Worm (Caenorhabditis elegans): ENCODE data around the gene srj-15.
A peak's percentile ranks its signal among the peaks of the same experiment; 100 is the strongest.

The srj-15 gene

DNA sequence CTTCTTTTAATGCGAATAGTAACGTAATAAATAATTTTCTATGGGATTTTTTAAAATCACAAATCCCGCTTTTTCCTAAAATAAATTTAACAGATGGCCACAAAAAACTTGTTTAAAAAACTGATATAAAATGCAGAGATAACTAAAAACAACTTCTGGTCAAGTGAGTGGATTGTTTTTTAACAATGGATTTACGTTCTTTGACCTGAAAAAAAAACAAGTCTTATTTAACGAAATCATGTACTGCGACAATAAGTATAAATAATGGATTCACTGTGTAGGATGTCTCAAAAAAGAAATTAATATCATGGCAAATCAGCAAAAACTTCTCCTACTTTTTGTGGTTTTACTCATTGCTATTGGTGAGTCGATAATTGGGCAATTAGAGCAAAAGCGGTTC lies 7.6 kb downstream of the srj-15 start, which contains the start of gene fipr-25:
Gene fipr-25, plus strand, starts transcription at position 301 of the 400 bp plus-strand sequence.
- TF ChIP-seq daf-12 (tag; optimal IDR thresholded peaks at IDR 0.05) (no peak), fos-1 (tag; optimal IDR thresholded peaks at IDR 0.05) (no peak), fkh-10 (GFP tag; optimal IDR thresholded peaks at IDR 0.05) (no peak), ceh-9 (tag; optimal IDR thresholded peaks at IDR 0.05) (no peak), nhr-76 (tag; optimal IDR thresholded peaks at IDR 0.05) (no peak), nhr-67 (tag; optimal IDR thresholded peaks at IDR 0.05) (no peak), fkh-2 (tag; optimal IDR thresholded peaks at IDR 0.05) (no peak), nhr-11 (tag; optimal IDR thresholded peaks at IDR 0.05) (no peak), eor-1 (tag; optimal IDR thresholded peaks at IDR 0.05) (no peak)

- TF ChIP-seq nfya-1 (tag; optimal IDR thresholded peaks at IDR 0.05; ENCODE audit: insufficient read depth) (peak; percentile 84), aly-2 (tag; optimal IDR thresholded peaks at IDR 0.05) (no peak)
These were observed 9.5 kb downstream of the srj-15 start for ce11 chrV:1955246-1955645.

DNA sequence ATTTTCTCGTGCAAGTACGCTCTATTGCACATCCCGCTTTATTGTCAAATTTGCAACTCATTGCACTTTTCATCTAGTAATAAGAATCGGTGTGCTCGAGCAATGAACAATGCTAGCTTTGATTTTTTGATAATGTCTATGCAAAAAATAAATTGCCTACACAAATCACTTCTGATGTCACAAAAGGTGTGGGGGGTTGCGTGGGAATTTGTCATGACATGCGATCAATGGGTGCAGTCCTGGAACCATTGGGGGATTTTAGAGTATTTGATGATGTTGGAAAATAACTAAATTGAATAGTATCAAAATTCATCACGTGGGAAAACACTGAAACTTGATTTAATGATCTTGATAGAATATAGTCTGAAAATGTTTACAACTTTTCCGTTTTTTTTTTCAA lies 18.8 kb downstream of the srj-15 start:
- no peak for TF ChIP-seq ceh-82 (tag; optimal IDR thresholded peaks at IDR 0.05)
- TF ChIP-seq unc-39 (tag; optimal IDR thresholded peaks at IDR 0.05), result no peak
- TF ChIP-seq fos-1 (tag; optimal IDR thresholded peaks at IDR 0.05), result no peak
- TF ChIP-seq pha-4 (tag; optimal IDR thresholded peaks at IDR 0.05), result no peak
- no peak for TF ChIP-seq aly-2 (tag; optimal IDR thresholded peaks at IDR 0.05)

DNA sequence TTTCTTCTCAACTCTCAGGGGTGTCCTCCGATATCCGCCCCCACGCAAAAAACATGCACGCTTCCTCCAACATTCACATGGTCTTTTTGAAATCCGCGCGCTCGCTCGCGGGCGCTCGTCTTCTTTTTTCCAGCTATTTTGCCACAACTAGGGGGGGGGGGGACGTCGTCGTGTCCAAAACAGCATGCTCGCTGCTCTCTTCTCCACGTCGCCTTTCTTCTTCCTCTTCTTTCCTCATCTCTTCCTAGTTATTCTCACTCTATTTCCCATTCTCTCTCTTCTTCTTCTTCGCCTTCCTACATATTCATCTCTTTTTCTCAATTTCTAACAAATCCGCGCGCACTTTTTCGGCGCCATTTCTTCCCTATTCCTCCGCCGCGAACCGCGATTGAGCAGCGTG lies 21.2 kb downstream of the srj-15 start:
- no peak for TF ChIP-seq fos-1 (tag; optimal IDR thresholded peaks at IDR 0.05)
- TF ChIP-seq pha-4 (tag; optimal IDR thresholded peaks at IDR 0.05), result no peak
- TF ChIP-seq hmg-11 (tag; optimal IDR thresholded peaks at IDR 0.05), result peak; percentile 73
- TF ChIP-seq nhr-25 (tag; optimal IDR thresholded peaks at IDR 0.05), result no peak
- no peak for TF ChIP-seq sea-2 (GFP tag; optimal IDR thresholded peaks at IDR 0.05)
- no peak for TF ChIP-seq unc-62 (GFP tag; optimal IDR thresholded peaks at IDR 0.05)
- no peak for TF ChIP-seq ama-1 (optimal IDR thresholded peaks at IDR 0.05)
- peak; percentile 83 for TF ChIP-seq lin-39 (tag; optimal IDR thresholded peaks at IDR 0.05)
- no peak for TF ChIP-seq nhr-28 (tag; optimal IDR thresholded peaks at IDR 0.05)
- TF ChIP-seq tbx-2 (tag; optimal IDR thresholded peaks at IDR 0.05), result peak; percentile 31
- TF ChIP-seq nhr-11 (tag; optimal IDR thresholded peaks at IDR 0.05), result no peak
- no peak for TF ChIP-seq nhr-67 (tag; optimal IDR thresholded peaks at IDR 0.05)
- TF ChIP-seq fkh-2 (tag; optimal IDR thresholded peaks at IDR 0.05), result no peak
- TF ChIP-seq lsy-12 (tag; optimal IDR thresholded peaks at IDR 0.05), result no peak
- TF ChIP-seq lin-15B (tag; optimal IDR thresholded peaks at IDR 0.05), result peak; percentile 19
- no peak for TF ChIP-seq zag-1 (tag; optimal IDR thresholded peaks at IDR 0.05)
- no peak for TF ChIP-seq daf-12 (tag; optimal IDR thresholded peaks at IDR 0.05)
- TF ChIP-seq ceh-16 (tag; optimal IDR thresholded peaks at IDR 0.05), result no peak
- TF ChIP-seq nhr-77 (tag; optimal IDR thresholded peaks at IDR 0.05), result no peak
- TF ChIP-seq nhr-76 (tag; optimal IDR thresholded peaks at IDR 0.05), result no peak
- TF ChIP-seq unc-39 (tag; optimal IDR thresholded peaks at IDR 0.05), result no peak
- no peak for TF ChIP-seq ztf-11 (tag; optimal IDR thresholded peaks at IDR 0.05)
- TF ChIP-seq nfya-1 (tag; optimal IDR thresholded peaks at IDR 0.05; ENCODE audit: insufficient read depth), result peak; percentile 63
- TF ChIP-seq nhr-43 (tag; optimal IDR thresholded peaks at IDR 0.05; ENCODE audit: poor library complexity, severe bottlenecking), result no peak
- no peak for TF ChIP-seq ceh-9 (tag; optimal IDR thresholded peaks at IDR 0.05)
- no peak for TF ChIP-seq nhr-23 (tag; optimal IDR thresholded peaks at IDR 0.05)
- TF ChIP-seq mdl-1 (tag; optimal IDR thresholded peaks at IDR 0.05), result peak; percentile 50
- no peak for TF ChIP-seq elt-1 (tag; optimal IDR thresholded peaks at IDR 0.05)
- no peak for TF ChIP-seq ztf-4 (tag; optimal IDR thresholded peaks at IDR 0.05)
- no peak for TF ChIP-seq pqm-1 (tag; optimal IDR thresholded peaks at IDR 0.05)
- peak; percentile 45 for TF ChIP-seq fkh-10 (GFP tag; optimal IDR thresholded peaks at IDR 0.05)
- no peak for TF ChIP-seq mml-1 (tag; optimal IDR thresholded peaks at IDR 0.05)
- no peak for TF ChIP-seq elt-2 (tag; optimal IDR thresholded peaks at IDR 0.05)
- TF ChIP-seq jun-1 (tag; optimal IDR thresholded peaks at IDR 0.05), result no peak
- TF ChIP-seq elt-3 (tag; optimal IDR thresholded peaks at IDR 0.05), result no peak
- no peak for TF ChIP-seq R02D3.7 (tag; optimal IDR thresholded peaks at IDR 0.05)
- TF ChIP-seq aly-2 (tag; optimal IDR thresholded peaks at IDR 0.05), result no peak
- no peak for TF ChIP-seq egl-27 (tag; optimal IDR thresholded peaks at IDR 0.05)
- peak; percentile 52 for TF ChIP-seq skn-1 (tag; optimal IDR thresholded peaks at IDR 0.05)
- TF ChIP-seq egl-5 (tag; optimal IDR thresholded peaks at IDR 0.05), result no peak
- no peak for TF ChIP-seq nhr-237 (tag; optimal IDR thresholded peaks at IDR 0.05)
- TF ChIP-seq nhr-12 (tag; optimal IDR thresholded peaks at IDR 0.05), result no peak
- no peak for TF ChIP-seq snpc-4 (tag; optimal IDR thresholded peaks at IDR 0.05)
- TF ChIP-seq eor-1 (tag; optimal IDR thresholded peaks at IDR 0.05), result no peak
- TF ChIP-seq ceh-28 (tag; optimal IDR thresholded peaks at IDR 0.05), result no peak

Measured in whole organism, L3 larva.